Worm (Caenorhabditis elegans): Measurements from ENCODE around the gene best-2.

best-2 gene

ce11 chrIV:13089671-13090242 lies 23.1 kb downstream of the best-2 start:
- no peak for TF ChIP-seq ztf-11 (tag; optimal IDR thresholded peaks at IDR 0.05)
- no peak for TF ChIP-seq sem-2 (GFP tag; optimal IDR thresholded peaks at IDR 0.05)
- peak; percentile 16 for TF ChIP-seq sptf-1 (tag; optimal IDR thresholded peaks at IDR 0.05)
- no peak for TF ChIP-seq lin-32 (GFP tag; optimal IDR thresholded peaks at IDR 0.05)

ce11 chrIV:13086705-13087104 lies 26.2 kb downstream of the best-2 start, which contains the start of gene spin-2:
Gene spin-2, plus strand, starts transcription at chrIV:13087005.
- TF ChIP-seq snpc-4 (tag; optimal IDR thresholded peaks at IDR 0.05) (no peak), nhr-28 (tag; optimal IDR thresholded peaks at IDR 0.05) (no peak), lin-13 (tag; optimal IDR thresholded peaks at IDR 0.05) (no peak)

ce11 chrIV:13085675-13086074 lies 27.2 kb downstream of the best-2 start:
- no peak for TF ChIP-seq nhr-237 (tag; optimal IDR thresholded peaks at IDR 0.05)
- TF ChIP-seq lin-13 (tag; optimal IDR thresholded peaks at IDR 0.05): no peak
- TF ChIP-seq sem-2 (GFP tag; optimal IDR thresholded peaks at IDR 0.05): no peak
- TF ChIP-seq ceh-39 (tag; optimal IDR thresholded peaks at IDR 0.05): no peak
- TF ChIP-seq pha-4 (tag; optimal IDR thresholded peaks at IDR 0.05): no peak
- no peak for TF ChIP-seq tbx-8 (GFP tag; optimal IDR thresholded peaks at IDR 0.05)
- no peak for TF ChIP-seq cnd-1 (tag; optimal IDR thresholded peaks at IDR 0.05)
- no peak for TF ChIP-seq elt-1 (tag; optimal IDR thresholded peaks at IDR 0.05; ENCODE audit: borderline replicate concordance, insufficient read depth)
- TF ChIP-seq mab-5 (tag; optimal IDR thresholded peaks at IDR 0.05): no peak
- no peak for TF ChIP-seq ces-1 (GFP tag; optimal IDR thresholded peaks at IDR 0.05)

- TF ChIP-seq nhr-12 (tag; optimal IDR thresholded peaks at IDR 0.05) (no peak), bed-3 (GFP tag; optimal IDR thresholded peaks at IDR 0.05) (no peak), ces-1 (GFP tag; optimal IDR thresholded peaks at IDR 0.05) (no peak), lin-32 (GFP tag; optimal IDR thresholded peaks at IDR 0.05) (no peak), nhr-237 (tag; optimal IDR thresholded peaks at IDR 0.05) (no peak), nhr-28 (tag; optimal IDR thresholded peaks at IDR 0.05) (no peak), tbx-8 (GFP tag; optimal IDR thresholded peaks at IDR 0.05) (no peak), nhr-76 (tag; optimal IDR thresholded peaks at IDR 0.05) (no peak)
These were observed 29.8 kb downstream of the best-2 start for ce11 chrIV:13082836-13083763.

ce11 chrIV:13082106-13082505 lies 30.8 kb downstream of the best-2 start:
- TF ChIP-seq mep-1 (tag; optimal IDR thresholded peaks at IDR 0.05) (no peak), zip-8 (tag; optimal IDR thresholded peaks at IDR 0.05) (no peak), ham-2 (GFP tag; optimal IDR thresholded peaks at IDR 0.05) (no peak), unc-39 (tag; optimal IDR thresholded peaks at IDR 0.05) (no peak), elt-3 (tag; optimal IDR thresholded peaks at IDR 0.05) (no peak), unc-120 (tag; optimal IDR thresholded peaks at IDR 0.05; ENCODE audit: poor library complexity, severe bottlenecking) (no peak), ceh-39 (tag; optimal IDR thresholded peaks at IDR 0.05) (no peak)

- no peak for TF ChIP-seq mep-1 (tag; optimal IDR thresholded peaks at IDR 0.05)
- no peak for TF ChIP-seq pha-4 (tag; optimal IDR thresholded peaks at IDR 0.05)
- no peak for TF ChIP-seq bed-3 (GFP tag; optimal IDR thresholded peaks at IDR 0.05)
- no peak for TF ChIP-seq lin-13 (tag; optimal IDR thresholded peaks at IDR 0.05)
- no peak for TF ChIP-seq ztf-11 (tag; optimal IDR thresholded peaks at IDR 0.05)
- no peak for TF ChIP-seq nhr-2 (tag; optimal IDR thresholded peaks at IDR 0.05)
- no peak for TF ChIP-seq hlh-1 (tag; optimal IDR thresholded peaks at IDR 0.05)
- no peak for TF ChIP-seq ces-1 (GFP tag; optimal IDR thresholded peaks at IDR 0.05)
- TF ChIP-seq sptf-1 (tag; optimal IDR thresholded peaks at IDR 0.05): no peak
- TF ChIP-seq nhr-28 (tag; optimal IDR thresholded peaks at IDR 0.05): no peak
- TF ChIP-seq lsy-2 (tag; optimal IDR thresholded peaks at IDR 0.05): no peak
- no peak for TF ChIP-seq ham-2 (GFP tag; optimal IDR thresholded peaks at IDR 0.05)
These were observed 32.0 kb downstream of the best-2 start for ce11 chrIV:13080861-13081260.

Measured in whole organism, mixed stage, embryonic.